Worm (Caenorhabditis elegans): ENCODE data around the gene srab-16.

The srab-16 gene

DNA sequence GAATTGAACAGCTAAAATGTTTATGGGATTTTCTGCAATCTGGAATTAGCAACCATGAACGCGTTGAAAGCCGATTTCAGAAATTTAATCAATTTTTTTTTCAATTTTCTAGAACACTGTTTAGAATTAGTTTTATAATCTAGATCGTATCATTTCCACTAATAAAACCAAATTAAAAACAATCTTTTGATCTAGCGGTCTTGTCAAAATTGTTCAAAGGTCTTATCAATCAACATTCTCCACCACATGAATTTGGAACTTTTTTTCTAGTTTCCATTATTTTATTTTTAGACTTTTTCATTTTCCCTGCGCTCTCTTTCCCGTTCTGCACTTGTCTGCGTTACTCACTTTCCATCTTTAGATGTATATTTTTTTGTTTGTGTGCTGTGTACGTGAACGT lies 20.2 kb upstream of the srab-16 start, which contains the start of gene srp-2:
srp-2 (plus strand) TSS at position 301 of the 400 bp plus-strand sequence.
- no peak for TF ChIP-seq sptf-2 (GFP tag; optimal IDR thresholded peaks at IDR 0.05)
- no peak for TF ChIP-seq nfya-2 (GFP tag; IDR thresholded peaks at IDR 0.05)
- no peak for TF ChIP-seq lag-1 (GFP tag; IDR thresholded peaks at IDR 0.05)
- no peak for TF ChIP-seq pbrm-1 (GFP tag; IDR thresholded peaks at IDR 0.05)
- no peak for TF ChIP-seq madf-10 (tag; optimal IDR thresholded peaks at IDR 0.05)

- TF ChIP-seq madf-3 (GFP tag; IDR thresholded peaks at IDR 0.05) (no peak), bed-1 (GFP tag; IDR thresholded peaks at IDR 0.05) (no peak), sea-2 (GFP tag; IDR thresholded peaks at IDR 0.05) (no peak), repo-1 (tag; optimal IDR thresholded peaks at IDR 0.05) (no peak), bed-2 (GFP tag; IDR thresholded peaks at IDR 0.05) (no peak), akir-1 (GFP tag; optimal IDR thresholded peaks at IDR 0.05) (no peak), dpff-1 (tag; optimal IDR thresholded peaks at IDR 0.05) (no peak)
Measured at ce11 chrV:764732-765131, 17.8 kb upstream of the srab-16 start, which contains the start of gene str-238. Gene str-238 (plus strand): TSS chrV:765032.

DNA sequence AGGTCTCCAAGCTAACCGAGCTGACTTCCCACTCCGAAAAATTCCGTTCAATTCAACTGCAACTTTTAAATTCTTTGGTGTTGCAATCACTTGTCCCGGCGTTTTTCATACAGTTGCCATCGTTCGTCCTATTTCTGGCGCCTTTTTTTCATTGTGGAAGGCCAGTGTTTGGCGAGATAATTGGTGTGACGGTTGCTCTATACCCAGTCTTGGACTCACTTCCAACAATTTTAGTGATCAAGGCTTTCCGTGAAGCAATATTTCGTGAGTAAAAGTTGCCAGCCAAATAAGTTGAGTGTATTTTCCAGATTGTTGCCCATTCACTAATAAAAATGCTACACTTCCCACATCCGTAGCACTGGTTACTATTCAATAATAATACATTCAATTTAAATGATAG lies 10.3 kb upstream of the srab-16 start:
- no peak for TF ChIP-seq Y53F4B.3 (GFP tag; IDR thresholded peaks at IDR 0.05)
- TF ChIP-seq F55B11.4 (tag; optimal IDR thresholded peaks at IDR 0.05; ENCODE audit: borderline replicate concordance, insufficient read depth) = no peak
- TF ChIP-seq madf-3 (GFP tag; IDR thresholded peaks at IDR 0.05) = no peak

ce11 chrV:773256-773655 lies 9.3 kb upstream of the srab-16 start, which contains the start of gene sti-1:
Gene sti-1 (plus strand): TSS chrV:773518.
- TF ChIP-seq lsy-27 (tag; optimal IDR thresholded peaks at IDR 0.05; ENCODE audit: borderline replicate concordance, insufficient read depth) = no peak
- TF ChIP-seq efl-1 (GFP tag; optimal IDR thresholded peaks at IDR 0.05) = peak; percentile 92
- no peak for TF ChIP-seq Y95B8A.8 (GFP tag; IDR thresholded peaks at IDR 0.05)
- TF ChIP-seq gei-17 (GFP tag; optimal IDR thresholded peaks at IDR 0.05) = no peak
- no peak for TF ChIP-seq aptf-3 (GFP tag; IDR thresholded peaks at IDR 0.05)
- no peak for TF ChIP-seq rec-8 (tag; optimal IDR thresholded peaks at IDR 0.05)
- TF ChIP-seq Y53G8AR.9 (GFP tag; conservative IDR thresholded peaks at IDR 0.05) = no peak
- no peak for TF ChIP-seq nhr-27 (tag; optimal IDR thresholded peaks at IDR 0.05)
- TF ChIP-seq ceh-27 (GFP tag; optimal IDR thresholded peaks at IDR 0.05) = peak; percentile 47
- TF ChIP-seq T26A5.8 (tag; optimal IDR thresholded peaks at IDR 0.05) = no peak
- TF ChIP-seq C06A6.2 (GFP tag; conservative IDR thresholded peaks at IDR 0.05) = no peak
- peak; percentile 30 for TF ChIP-seq F23B12.7 (tag; optimal IDR thresholded peaks at IDR 0.05; ENCODE audit: insufficient read depth)
- TF ChIP-seq unc-62 (GFP tag; optimal IDR thresholded peaks at IDR 0.05) = no peak
- no peak for TF ChIP-seq sea-2 (GFP tag; IDR thresholded peaks at IDR 0.05)
- TF ChIP-seq F52B5.7 (tag; optimal IDR thresholded peaks at IDR 0.05) = no peak
- no peak for TF ChIP-seq bed-2 (GFP tag; IDR thresholded peaks at IDR 0.05)
- no peak for TF ChIP-seq let-526 (GFP tag; IDR thresholded peaks at IDR 0.05)
- peak; percentile 66 for TF ChIP-seq dox-1 (GFP tag; IDR thresholded peaks at IDR 0.05)
- TF ChIP-seq unc-130 (GFP tag; optimal IDR thresholded peaks at IDR 0.05) = no peak
- peak; percentile 98 for TF ChIP-seq mcd-1 (GFP tag; IDR thresholded peaks at IDR 0.05)
- peak; percentile 80 for TF ChIP-seq dpl-1 (GFP tag; optimal IDR thresholded peaks at IDR 0.05)
- 0 out of 2 replicates have a peak, but pooled peaks have one; percentile 7 for TF ChIP-seq hmg-20 (GFP tag; IDR thresholded peaks at IDR 0.05)
- TF ChIP-seq rpc-1 (optimal IDR thresholded peaks at IDR 0.05) = peak; percentile 42
- no peak for TF ChIP-seq rpc-1 (tag; optimal IDR thresholded peaks at IDR 0.05)
- TF ChIP-seq F39B2.1 (GFP tag; IDR thresholded peaks at IDR 0.05) = no peak
- peak; percentile 67 for TF ChIP-seq B0336.3 (GFP tag; IDR thresholded peaks at IDR 0.05)
- TF ChIP-seq F37B4.10 (GFP tag; IDR thresholded peaks at IDR 0.05) = no peak
- peak; percentile 32 for TF ChIP-seq snpc-1.1 (tag; optimal IDR thresholded peaks at IDR 0.05; ENCODE audit: insufficient read depth)
- no peak for TF ChIP-seq let-607 (tag; optimal IDR thresholded peaks at IDR 0.05)
- TF ChIP-seq nfya-2 (GFP tag; IDR thresholded peaks at IDR 0.05) = no peak
- TF ChIP-seq hsf-1 (GFP tag; IDR thresholded peaks at IDR 0.05) = peak; percentile 98
- TF ChIP-seq him-1 (tag; optimal IDR thresholded peaks at IDR 0.05) = peak; percentile 24
- TF ChIP-seq mel-28 (tag; optimal IDR thresholded peaks at IDR 0.05; ENCODE audit: borderline replicate concordance) = no peak

Data from whole organism, young adult.